Fruit fly (Drosophila melanogaster) whole organism, pupa: ENCODE measurements around the gene eca.

Experiments
- CG14655 ChIP-seq: fragments of 200-800 bp; sonication (Bioruptor generic); optimal IDR thresholded peaks from 3 replicates; lab custom pipeline; 2017; ENCODE audit warnings: mild to moderate bottlenecking, missing biosample characterization, missing genetic modification reagents, missing genetic modification characterization
- CG15710 ChIP-seq: fragments of 200-800 bp; sonication (Bioruptor generic); optimal IDR thresholded peaks from 2 replicates; lab custom pipeline; 2018; ENCODE audit warnings: missing biosample characterization, mild to moderate bottlenecking, missing genetic modification characterization, moderate library complexity
- CG34367 ChIP-seq: fragments of 200-800 bp; sonication (Bioruptor generic); optimal IDR thresholded peaks from 2 replicates; lab custom pipeline; 2018; ENCODE audit warnings: missing biosample characterization, mild to moderate bottlenecking, missing genetic modification characterization
- CG4496 ChIP-seq: fragments of 200-800 bp; sonication (Bioruptor generic); IDR thresholded peaks from 3 replicates; pipeline ENCODE4 v1.3.6; 2022; ENCODE audit warnings: missing biosample characterization, missing genetic modification characterization
- D1 ChIP-seq: fragments of 200-800 bp; sonication (Bioruptor generic); optimal IDR thresholded peaks from 2 replicates; lab custom pipeline; 2018; ENCODE audit warnings: missing biosample characterization, mild to moderate bottlenecking, missing genetic modification characterization, moderate library complexity
- EcR ChIP-seq: fragments of 200-800 bp; sonication (Bioruptor generic); optimal IDR thresholded peaks from 3 replicates; lab custom pipeline; 2019; ENCODE audit warnings: missing biosample characterization, missing genetic modification characterization, mild to moderate bottlenecking, moderate library complexity, missing genetic modification reagents
- Pif1B ChIP-seq: fragments of 200-800 bp; sonication (Bioruptor generic); optimal IDR thresholded peaks from 3 replicates; lab custom pipeline; 2016; ENCODE audit warnings: missing biosample characterization, missing genetic modification characterization

- no peak for TF ChIP-seq CG4496 (GFP tag; lab: Robert Waterston, UW)
- TF ChIP-seq EcR: no peak
- no peak for TF ChIP-seq CG14655 (GFP tag; lab: Kevin White, UChicago)
- no peak for TF ChIP-seq CG34367 (tag; lab: Kevin White, UChicago)
- TF ChIP-seq D1 (tag; lab: Kevin White, UChicago): no peak
- no peak for TF ChIP-seq Pif1B (GFP tag; lab: Kevin White, UChicago)
- no peak for TF ChIP-seq CG15710 (tag; lab: Kevin White, UChicago)
Observed at dm6 chr3R:9710228-9710627, 25.0 kb upstream of the eca start.
